Fruit fly (Drosophila melanogaster): ENCODE data around the gene RfC4.

Gene RfC4

dm6 chr3L:4122185-4122767 is 13.6 kb downstream of the RfC4 start, which contains the start of gene Chd64 (continued):
- TF ChIP-seq Blimp-1 (GFP tag; optimal IDR thresholded peaks at IDR 0.05) (no peak), esn (GFP tag; optimal IDR thresholded peaks at IDR 0.05) (peak; percentile 54), CG6808 (GFP tag; optimal IDR thresholded peaks at IDR 0.05) (no peak), CG8119 (GFP tag; IDR thresholded peaks at IDR 0.05) (0 out of 3 replicates have a peak, but pooled peaks have one; percentile 30), vri (GFP tag; optimal IDR thresholded peaks at IDR 0.05) (peak; percentile 98), Eip75B (GFP tag; optimal IDR thresholded peaks at IDR 0.05) (peak; percentile 35), CG8319 (GFP tag; optimal IDR thresholded peaks at IDR 0.05) (no peak), CG16779 (tag; optimal IDR thresholded peaks at IDR 0.05) (peak; percentile 54), CG10669 (GFP tag; optimal IDR thresholded peaks at IDR 0.05) (no peak), dsx (GFP tag; optimal IDR thresholded peaks at IDR 0.05; ENCODE audit: poor library complexity, severe bottlenecking) (no peak), CG4318 (GFP tag; optimal IDR thresholded peaks at IDR 0.05) (no peak), Sox15 (GFP tag; optimal IDR thresholded peaks at IDR 0.05) (no peak), CG15336 (GFP tag; IDR thresholded peaks at IDR 0.05) (no peak), Ets21C (GFP tag; optimal IDR thresholded peaks at IDR 0.05) (no peak), svp (GFP tag) (peak; percentile 86), salr (GFP tag; optimal IDR thresholded peaks at IDR 0.05) (no peak), Eip78C (GFP tag) (peak; percentile 68), CG8632 (GFP tag; optimal IDR thresholded peaks at IDR 0.05) (no peak), Smox (GFP tag; optimal IDR thresholded peaks at IDR 0.05) (no peak), CG6792 (GFP tag; optimal IDR thresholded peaks at IDR 0.05) (peak; percentile 47), CG34406 (GFP tag; optimal IDR thresholded peaks at IDR 0.05) (no peak), Eip93F (GFP tag; optimal IDR thresholded peaks at IDR 0.05) (no peak), fkh (GFP tag; optimal IDR thresholded peaks at IDR 0.05) (peak; percentile 1)

dm6 chr3L:4121589-4121988 is 14.2 kb downstream of the RfC4 start:
- no peak for TF ChIP-seq esn (GFP tag; optimal IDR thresholded peaks at IDR 0.05)
- peak; percentile 52 for TF ChIP-seq Eip78C (GFP tag)
- peak; percentile 41 for TF ChIP-seq svp (GFP tag)

- TF ChIP-seq svp (GFP tag) (peak; percentile 17), Met (GFP tag; optimal IDR thresholded peaks at IDR 0.05) (peak; percentile 34), Eip75B (GFP tag; optimal IDR thresholded peaks at IDR 0.05) (no peak), lz (GFP tag; optimal IDR thresholded peaks at IDR 0.05) (peak; percentile 21), ss (GFP tag; optimal IDR thresholded peaks at IDR 0.05) (no peak), Sox14 (GFP tag; optimal IDR thresholded peaks at IDR 0.05) (peak; percentile 27), OdsH (GFP tag; optimal IDR thresholded peaks at IDR 0.05) (peak; percentile 3), Sox102F (GFP tag; optimal IDR thresholded peaks at IDR 0.05) (peak; percentile 12), CG31627 (GFP tag; optimal IDR thresholded peaks at IDR 0.05) (peak; percentile 12), Ets96B (tag; optimal IDR thresholded peaks at IDR 0.05) (no peak), acj6 (GFP tag; optimal IDR thresholded peaks at IDR 0.05) (no peak), esn (GFP tag; optimal IDR thresholded peaks at IDR 0.05) (no peak), cyc (GFP tag; optimal IDR thresholded peaks at IDR 0.05) (no peak), CG11902 (GFP tag; optimal IDR thresholded peaks at IDR 0.05) (no peak), spab (GFP tag; optimal IDR thresholded peaks at IDR 0.05) (no peak), CG16779 (tag; optimal IDR thresholded peaks at IDR 0.05) (no peak), net (GFP tag; optimal IDR thresholded peaks at IDR 0.05) (peak; percentile 9), CG10631 (GFP tag; optimal IDR thresholded peaks at IDR 0.05) (no peak), vri (GFP tag; optimal IDR thresholded peaks at IDR 0.05) (peak; percentile 89), CG6854 (GFP tag; optimal IDR thresholded peaks at IDR 0.05) (no peak), CG8119 (GFP tag; IDR thresholded peaks at IDR 0.05) (no peak), CG10669 (GFP tag; optimal IDR thresholded peaks at IDR 0.05) (no peak), fd85E (GFP tag; optimal IDR thresholded peaks at IDR 0.05) (no peak), CG6163 (GFP tag; IDR thresholded peaks at IDR 0.05) (no peak), CG15336 (GFP tag; IDR thresholded peaks at IDR 0.05) (no peak), Ets21C (GFP tag; optimal IDR thresholded peaks at IDR 0.05) (no peak), fd59A (GFP tag; optimal IDR thresholded peaks at IDR 0.05) (no peak), Blimp-1 (GFP tag; optimal IDR thresholded peaks at IDR 0.05) (no peak), Eip78C (GFP tag) (peak; percentile 62), CG3032 (tag; optimal IDR thresholded peaks at IDR 0.05) (no peak), CG7368 (GFP tag; optimal IDR thresholded peaks at IDR 0.05) (no peak), CG32006 (GFP tag; optimal IDR thresholded peaks at IDR 0.05) (peak; percentile 50)
These were observed 15.2 kb downstream of the RfC4 start for dm6 chr3L:4120358-4121349.

All from whole organism, prepupa.